Fruit fly (Drosophila melanogaster): Measurements from ENCODE around the gene CG43232.

Gene CG43232

dm6 chr2L:6964022-6964434, 32.1 kb downstream of the CG43232 start, which contains the start of the genes sip2 and Coprox (continued):
- TF ChIP-seq Gsc (GFP tag; IDR thresholded peaks at IDR 0.05), result no peak
- TF ChIP-seq CG7839 (tag; optimal IDR thresholded peaks at IDR 0.05), result peak; percentile 78
- TF ChIP-seq pum (GFP tag; optimal IDR thresholded peaks at IDR 0.05), result no peak
- TF ChIP-seq CG10654 (GFP tag; optimal IDR thresholded peaks at IDR 0.05), result no peak
- peak; percentile 43; the same call in 1 of the 2 replicates for TF ChIP-seq sisA (GFP tag; IDR thresholded peaks at IDR 0.05)
- no peak for TF ChIP-seq CG3163 (GFP tag; optimal IDR thresholded peaks at IDR 0.05)
- TF ChIP-seq hkb (optimal IDR thresholded peaks at IDR 0.05), result no peak
- TF ChIP-seq hkb (GFP tag; IDR thresholded peaks at IDR 0.05), result peak; percentile 45; the same call in 1 of the 2 replicates
- TF ChIP-seq eve (GFP tag; optimal IDR thresholded peaks at IDR 0.05), result no peak
- TF ChIP-seq CG34376 (GFP tag; optimal IDR thresholded peaks at IDR 0.05), result no peak
- TF ChIP-seq CG17359 (tag; optimal IDR thresholded peaks at IDR 0.05), result peak; percentile 68
- no peak for TF ChIP-seq nerfin-2 (GFP tag; IDR thresholded peaks at IDR 0.05; ENCODE audit: partially characterized antibody)
- no peak for TF ChIP-seq CG13624 (GFP tag; optimal IDR thresholded peaks at IDR 0.05)
- TF ChIP-seq esg (GFP tag; conservative IDR thresholded peaks at IDR 0.05), result peak; percentile 55
- no peak for TF ChIP-seq CG5180 (GFP tag; optimal IDR thresholded peaks at IDR 0.05)
- no peak for TF ChIP-seq CG12071 (GFP tag; optimal IDR thresholded peaks at IDR 0.05)
- peak; percentile 46 for TF ChIP-seq CG9215 (GFP tag; IDR thresholded peaks at IDR 0.05)
- peak; percentile 29 for TF ChIP-seq HHEX (GFP tag; optimal IDR thresholded peaks at IDR 0.05)
- TF ChIP-seq fu2 (GFP tag; optimal IDR thresholded peaks at IDR 0.05), result no peak
- no peak for TF ChIP-seq nau (GFP tag; optimal IDR thresholded peaks at IDR 0.05)
- TF ChIP-seq CG9727 (GFP tag; optimal IDR thresholded peaks at IDR 0.05), result peak; percentile 69
- no peak for TF ChIP-seq CG3726 (GFP tag; IDR thresholded peaks at IDR 0.05)
- TF ChIP-seq stc (GFP tag; IDR thresholded peaks at IDR 0.05), result no peak
- TF ChIP-seq TFAM (GFP tag; optimal IDR thresholded peaks at IDR 0.05), result no peak
- TF ChIP-seq Blimp-1 (GFP tag; optimal IDR thresholded peaks at IDR 0.05), result no peak
- TF ChIP-seq CG14860 (GFP tag; IDR thresholded peaks at IDR 0.05; ENCODE audit: partially characterized antibody), result no peak
- no peak for TF ChIP-seq CG2199 (GFP tag; IDR thresholded peaks at IDR 0.05)
- TF ChIP-seq lov (optimal IDR thresholded peaks at IDR 0.05), result no peak
- no peak for TF ChIP-seq lov (GFP tag; IDR thresholded peaks at IDR 0.05)
- TF ChIP-seq CG10147 (GFP tag; optimal IDR thresholded peaks at IDR 0.05), result peak; percentile 62
- TF ChIP-seq Drgx (GFP tag; IDR thresholded peaks at IDR 0.05), result peak; percentile 38; the same call in 1 of the 2 replicates
- peak; percentile 26 for TF ChIP-seq CG16815 (GFP tag; optimal IDR thresholded peaks at IDR 0.05)
- TF ChIP-seq sob (GFP tag; IDR thresholded peaks at IDR 0.05), result 0 out of 2 replicates have a peak, but pooled peaks have one; percentile 34
- peak; percentile 1 for TF ChIP-seq CG15479 (GFP tag; optimal IDR thresholded peaks at IDR 0.05)
- TF ChIP-seq da (GFP tag; optimal IDR thresholded peaks at IDR 0.05), result no peak
- no peak for TF ChIP-seq Hmr (GFP tag; optimal IDR thresholded peaks at IDR 0.05)
- TF ChIP-seq CG10267 (tag; optimal IDR thresholded peaks at IDR 0.05), result peak; percentile 78
- no peak for TF ChIP-seq CG11560 (tag; IDR thresholded peaks at IDR 0.05)
- no peak for TF ChIP-seq tx (GFP tag; optimal IDR thresholded peaks at IDR 0.05)
- TF ChIP-seq HLH4C (GFP tag; IDR thresholded peaks at IDR 0.05; ENCODE audit: partially characterized antibody), result no peak
- TF ChIP-seq grn (GFP tag; optimal IDR thresholded peaks at IDR 0.05), result no peak
- 0 out of 3 replicates have a peak, but pooled peaks have one; percentile 30 for TF ChIP-seq ase (GFP tag; IDR thresholded peaks at IDR 0.05)
- TF ChIP-seq tgo (GFP tag; IDR thresholded peaks at IDR 0.05), result peak; percentile 58; the same call in 2 of the 3 replicates
- TF ChIP-seq CG1529 (GFP tag; optimal IDR thresholded peaks at IDR 0.05), result peak; percentile 1
- TF ChIP-seq CG14014 (GFP tag; IDR thresholded peaks at IDR 0.05), result peak; percentile 59
- no peak for TF ChIP-seq CG1603 (tag; optimal IDR thresholded peaks at IDR 0.05)
- no peak for TF ChIP-seq CG8478 (optimal IDR thresholded peaks at IDR 0.05)
- no peak for TF ChIP-seq hb (GFP tag; IDR thresholded peaks at IDR 0.05; ENCODE audit: partially characterized antibody)
- TF ChIP-seq hbn (GFP tag; IDR thresholded peaks at IDR 0.05; ENCODE audit: partially characterized antibody), result no peak
- no peak for TF ChIP-seq Sin3A (optimal IDR thresholded peaks at IDR 0.05)
- TF ChIP-seq CG6254 (GFP tag; optimal IDR thresholded peaks at IDR 0.05), result no peak
- peak; percentile 37 for TF ChIP-seq Oli (tag; optimal IDR thresholded peaks at IDR 0.05)
